Fruit fly (Drosophila melanogaster) whole organism, embryonic: ENCODE results near the gene Cbp20.

Experiments
- B-H1 ChIP-seq: fragments of 200-800 bp; sonication (Bioruptor generic); IDR thresholded peaks from 3 replicates; pipeline ENCODE4 v1.3.6; 2022; ENCODE audit warnings: missing biosample characterization, missing genetic modification characterization
- C15 ChIP-seq: fragments of 200-800 bp; sonication (Bioruptor generic); IDR thresholded peaks from 3 replicates; pipeline ENCODE4 v1.3.6; 2022; ENCODE audit warnings: missing biosample characterization, missing genetic modification characterization
- CG10979 ChIP-seq: fragments of 200-800 bp; sonication (Bioruptor generic); optimal IDR thresholded peaks from 2 replicates; lab custom pipeline; 2018; ENCODE audit warnings: missing biosample characterization, mild to moderate bottlenecking, missing genetic modification characterization, moderate library complexity
- CG11085 ChIP-seq: fragments of 200-800 bp; sonication (Bioruptor generic); IDR thresholded peaks from 2 replicates; pipeline ENCODE4 v1.3.6; 2022; ENCODE audit warnings: missing biosample characterization, missing genetic modification characterization
- CG12104 ChIP-seq: fragments of 200-800 bp; sonication (Bioruptor generic); optimal IDR thresholded peaks from 3 replicates; lab custom pipeline; 2016; ENCODE audit warnings: missing biosample characterization, missing genetic modification characterization
- CG12155 ChIP-seq: fragments of 200-800 bp; sonication (Bioruptor generic); optimal IDR thresholded peaks from 3 replicates; lab custom pipeline; 2016; ENCODE audit warnings: missing biosample characterization, missing genetic modification characterization
- CG1233 ChIP-seq: fragments of 200-800 bp; sonication (Bioruptor generic); optimal IDR thresholded peaks from 4 replicates; lab custom pipeline; 2018; ENCODE audit warnings: missing biosample characterization, mild to moderate bottlenecking, missing genetic modification characterization
- CG12942 ChIP-seq: fragments of 200-800 bp; sonication (Bioruptor generic); optimal IDR thresholded peaks from 3 replicates; lab custom pipeline; 2016; ENCODE audit warnings: missing biosample characterization, missing genetic modification characterization
- CG13123 ChIP-seq: fragments of 200-800 bp; sonication (Bioruptor generic); optimal IDR thresholded peaks from 2 replicates; lab custom pipeline; 2016; ENCODE audit warnings: missing biosample characterization, missing genetic modification characterization
- CG14014 ChIP-seq: fragments of 200-800 bp; sonication (Bioruptor generic); IDR thresholded peaks from 2 replicates; pipeline ENCODE4 v1.3.6; 2022; ENCODE audit warnings: missing biosample characterization, missing genetic modification characterization
- CG14710 ChIP-seq: fragments of 200-800 bp; sonication (Bioruptor generic); optimal IDR thresholded peaks from 3 replicates; lab custom pipeline; 2019; ENCODE audit warnings: missing biosample characterization, mild to moderate bottlenecking, missing genetic modification characterization, moderate library complexity
- CG1647 ChIP-seq: fragments of 200-800 bp; sonication (Bioruptor generic); optimal IDR thresholded peaks from 3 replicates; lab custom pipeline; 2016; ENCODE audit warnings: missing biosample characterization, missing genetic modification characterization
- CG17328 ChIP-seq: fragments of 200-800 bp; sonication (Bioruptor generic); IDR thresholded peaks from 2 replicates; pipeline ENCODE4 v1.3.6; 2022; ENCODE audit warnings: missing biosample characterization, missing genetic modification characterization
- CG17359 ChIP-seq: fragments of 200-800 bp; sonication (Bioruptor generic); optimal IDR thresholded peaks from 3 replicates; lab custom pipeline; 2018; ENCODE audit warnings: missing biosample characterization, mild to moderate bottlenecking, missing genetic modification characterization, moderate library complexity
- CG17385 ChIP-seq: fragments of 200-800 bp; sonication (Bioruptor generic); optimal IDR thresholded peaks from 3 replicates; lab custom pipeline; 2018; ENCODE audit warnings: missing biosample characterization, mild to moderate bottlenecking, missing genetic modification characterization
- CG17829 ChIP-seq: fragments of 200-800 bp; optimal IDR thresholded peaks from 2 replicates; lab custom pipeline; 2019; ENCODE audit warnings: missing biosample characterization, mild to moderate bottlenecking, missing genetic modification characterization, moderate library complexity
- CG17912 ChIP-seq: fragments of 200-800 bp; sonication (Bioruptor generic); optimal IDR thresholded peaks from 2 replicates; lab custom pipeline; 2018; ENCODE audit warnings: missing biosample characterization, mild to moderate bottlenecking, missing genetic modification characterization
- CG18619 ChIP-seq: fragments of 200-800 bp; sonication (Bioruptor generic); optimal IDR thresholded peaks from 3 replicates; lab custom pipeline; 2017; ENCODE audit warnings: missing biosample characterization, mild to moderate bottlenecking, missing genetic modification characterization
- CG2202 ChIP-seq: fragments of 200-800 bp; sonication (Bioruptor generic); optimal IDR thresholded peaks from 2 replicates; lab custom pipeline; 2018; ENCODE audit warnings: missing biosample characterization, mild to moderate bottlenecking, missing genetic modification characterization
- CG3847 ChIP-seq: fragments of 200-800 bp; sonication (Bioruptor generic); IDR thresholded peaks from 2 replicates; pipeline ENCODE4 v1.3.6; 2022; ENCODE audit warnings: missing biosample characterization, missing genetic modification characterization
- CG42726 ChIP-seq: fragments of 200-800 bp; sonication (Bioruptor generic); IDR thresholded peaks from 2 replicates; pipeline ENCODE4 v1.3.6; 2022; ENCODE audit warnings: missing biosample characterization, missing genetic modification characterization; ENCODE audit not compliant: partially characterized antibody
- CG4282 ChIP-seq: fragments of 200-800 bp; sonication (Bioruptor generic); optimal IDR thresholded peaks from 2 replicates; lab custom pipeline; 2016; ENCODE audit warnings: missing biosample characterization, missing genetic modification characterization
- CG4854 ChIP-seq: fragments of 200-800 bp; sonication (Bioruptor generic); optimal IDR thresholded peaks from 2 replicates; lab custom pipeline; 2016; ENCODE audit warnings: missing biosample characterization, missing genetic modification characterization, inconsistent platforms
- CG6765 ChIP-seq: fragments of 200-800 bp; sonication (Bioruptor generic); optimal IDR thresholded peaks from 3 replicates; lab custom pipeline; 2017; ENCODE audit warnings: missing biosample characterization, mild to moderate bottlenecking, missing genetic modification characterization
- CG7357 ChIP-seq: fragments of 200-800 bp; sonication (Bioruptor generic); IDR thresholded peaks from 3 replicates; pipeline ENCODE4 v1.3.6; 2022; ENCODE audit warnings: missing biosample characterization, missing genetic modification characterization
- CG7372 ChIP-seq: fragments of 200-800 bp; sonication (Bioruptor generic); IDR thresholded peaks from 2 replicates; pipeline ENCODE4 v1.3.6; 2022; ENCODE audit warnings: missing biosample characterization, missing genetic modification characterization
- CG7745 ChIP-seq: fragments of 200-800 bp; sonication (Bioruptor generic); optimal IDR thresholded peaks from 2 replicates; lab custom pipeline; 2018; ENCODE audit warnings: missing biosample characterization, mild to moderate bottlenecking, missing genetic modification characterization, moderate library complexity
- CG9876 ChIP-seq: fragments of 200-800 bp; sonication (Bioruptor generic); optimal IDR thresholded peaks from 2 replicates; lab custom pipeline; 2016; ENCODE audit warnings: missing biosample characterization, missing genetic modification characterization
- Dref ChIP-seq: fragments of 200-800 bp; sonication (Bioruptor generic); IDR thresholded peaks from 2 replicates; pipeline ENCODE4 v1.3.6; 2022; ENCODE audit warnings: missing biosample characterization, missing genetic modification characterization
- E2f1 ChIP-seq: fragments of 200-800 bp; sonication (Bioruptor generic); IDR thresholded peaks from 2 replicates; pipeline ENCODE4 v1.3.6; 2022; ENCODE audit warnings: missing biosample characterization, missing genetic modification characterization
- MTF-1 ChIP-seq: fragments of 200-800 bp; sonication (Bioruptor generic); optimal IDR thresholded peaks from 2 replicates; lab custom pipeline; 2018; ENCODE audit warnings: missing biosample characterization, mild to moderate bottlenecking, missing genetic modification characterization, borderline replicate concordance
- Mes4 ChIP-seq: fragments of 200-800 bp; sonication (Bioruptor generic); optimal IDR thresholded peaks from 2 replicates; lab custom pipeline; 2016; ENCODE audit warnings: missing biosample characterization, missing genetic modification characterization
- Myb ChIP-seq: fragments of 200-800 bp; sonication (Bioruptor generic); optimal IDR thresholded peaks from 2 replicates; lab custom pipeline; 2016; ENCODE audit warnings: missing biosample characterization, missing genetic modification characterization
- Pdp1 ChIP-seq, 2 experiments: fragments of 200-800 bp; sonication (Bioruptor generic); optimal IDR thresholded peaks; 3 replicates each; lab custom pipeline; 2016; ENCODE audit warnings: missing biosample characterization in 2 of 2, missing genetic modification characterization in 2 of 2, mild to moderate bottlenecking in 1 of 2, moderate library complexity in 1 of 2
- bsh ChIP-seq, 2 experiments: fragments of 200-800 bp; sonication (Bioruptor generic); optimal IDR thresholded peaks; 2 replicates each; lab custom pipeline; 2017 to 2018; ENCODE audit warnings: mild to moderate bottlenecking in 2 of 2, missing biosample characterization in 2 of 2, missing genetic modification characterization in 2 of 2, moderate library complexity in 1 of 2
- btn ChIP-seq: fragments of 200-800 bp; sonication (Bioruptor generic); optimal IDR thresholded peaks from 2 replicates; lab custom pipeline; 2016; ENCODE audit warnings: missing biosample characterization, missing genetic modification characterization
- chm ChIP-seq: fragments of 200-800 bp; sonication (Bioruptor generic); IDR thresholded peaks from 2 replicates; pipeline ENCODE4 v1.3.6; 2022; ENCODE audit warnings: missing biosample characterization, missing genetic modification characterization
- emc ChIP-seq: fragments of 200-800 bp; sonication (Bioruptor generic); optimal IDR thresholded peaks from 2 replicates; lab custom pipeline; 2016; ENCODE audit warnings: missing biosample characterization, missing genetic modification characterization
- gsb ChIP-seq: fragments of 200-800 bp; sonication (Bioruptor generic); IDR thresholded peaks from 2 replicates; pipeline ENCODE4 v1.3.6; 2022; ENCODE audit warnings: missing biosample characterization, missing genetic modification characterization
- ham ChIP-seq: fragments of 200-800 bp; sonication (Bioruptor generic); IDR thresholded peaks from 2 replicates; pipeline ENCODE4 v1.3.6; 2022; ENCODE audit warnings: missing biosample characterization, missing genetic modification characterization
- hbn ChIP-seq: fragments of 200-800 bp; sonication (Bioruptor generic); IDR thresholded peaks from 2 replicates; pipeline ENCODE4 v1.3.6; 2022; ENCODE audit warnings: missing biosample characterization, missing genetic modification characterization; ENCODE audit not compliant: partially characterized antibody
- kni ChIP-seq: fragments of 200-800 bp; sonication (Bioruptor generic); optimal IDR thresholded peaks from 3 replicates; lab custom pipeline; 2017; ENCODE audit warnings: mild to moderate bottlenecking, missing biosample characterization, missing genetic modification reagents, missing genetic modification characterization
- lmd ChIP-seq: fragments of 200-800 bp; sonication (Bioruptor generic); IDR thresholded peaks from 2 replicates; pipeline ENCODE4 v1.3.6; 2022; ENCODE audit warnings: missing biosample characterization, missing genetic modification characterization
- mld ChIP-seq: fragments of 200-800 bp; sonication (Bioruptor generic); IDR thresholded peaks from 3 replicates; pipeline ENCODE4 v1.3.6; 2022; ENCODE audit warnings: missing biosample characterization, missing genetic modification characterization; ENCODE audit not compliant: partially characterized antibody
- run ChIP-seq: fragments of 200-800 bp; sonication (Bioruptor generic); optimal IDR thresholded peaks from 3 replicates; lab custom pipeline; 2018; ENCODE audit warnings: missing biosample characterization, mild to moderate bottlenecking, missing genetic modification characterization
- schlank ChIP-seq: fragments of 200-800 bp; sonication (Bioruptor generic); optimal IDR thresholded peaks from 2 replicates; lab custom pipeline; 2018; ENCODE audit warnings: missing biosample characterization, mild to moderate bottlenecking, missing genetic modification characterization
- scrt ChIP-seq: fragments of 200-800 bp; sonication (Bioruptor generic); optimal IDR thresholded peaks from 2 replicates; lab custom pipeline; 2018; ENCODE audit warnings: missing biosample characterization, mild to moderate bottlenecking, missing genetic modification characterization, moderate library complexity
- shn ChIP-seq: fragments of 200-800 bp; sonication (Bioruptor generic); optimal IDR thresholded peaks from 3 replicates; lab custom pipeline; 2016; ENCODE audit warnings: missing biosample characterization, missing genetic modification characterization
- toy ChIP-seq: fragments of 200-800 bp; sonication (Bioruptor generic); IDR thresholded peaks from 2 replicates; pipeline ENCODE4 v1.3.6; 2022; ENCODE audit warnings: missing biosample characterization, missing genetic modification characterization
- unpg ChIP-seq: fragments of 200-800 bp; sonication (Bioruptor generic); optimal IDR thresholded peaks from 3 replicates; lab custom pipeline; 2018; ENCODE audit warnings: missing biosample characterization, mild to moderate bottlenecking, missing genetic modification characterization, moderate library complexity
- zfh1 ChIP-seq: fragments of 200-800 bp; sonication (Bioruptor generic); IDR thresholded peaks from 3 replicates; pipeline ENCODE4 v1.3.6; 2022; ENCODE audit warnings: missing biosample characterization, missing genetic modification characterization

Cbp20 gene

DNA sequence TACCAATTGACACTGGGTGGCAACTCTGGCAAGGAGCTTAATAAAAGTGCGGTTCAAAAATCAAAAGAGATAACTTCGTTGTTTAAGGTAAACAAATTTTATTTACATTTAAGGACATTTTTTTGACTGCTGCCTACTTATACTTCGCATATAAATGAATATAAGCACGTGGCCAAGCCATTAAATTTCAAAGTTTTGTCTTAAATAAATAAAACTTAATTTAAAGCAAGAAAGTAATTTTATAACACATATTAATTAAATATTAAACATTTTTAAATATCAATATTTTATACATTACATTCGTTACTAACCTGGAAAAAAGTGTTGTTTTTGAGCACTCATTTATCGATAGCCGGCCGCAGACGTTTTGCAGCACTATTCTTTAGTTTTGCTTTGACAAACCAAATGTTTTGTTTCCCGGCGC lies 24.3 kb downstream of the Cbp20 start, which contains the start of the genes CG12321 and MED17 (continued):
- TF ChIP-seq emc (GFP tag; lab: Kevin White, UChicago) (no peak), CG17829 (peak; percentile 83), MTF-1 (GFP tag; lab: Kevin White, UChicago) (no peak), Dref (GFP tag; lab: Robert Waterston, UW) (peak; percentile 76), toy (GFP tag; lab: Robert Waterston, UW) (peak; percentile 43; the same call in 1 of the 2 replicates), kni (GFP tag; lab: Kevin White, UChicago) (no peak), hbn (GFP tag; lab: Robert Waterston, UW) (no peak), CG10979 (tag; lab: Kevin White, UChicago) (peak; percentile 85), CG14710 (tag; lab: Kevin White, UChicago) (peak; percentile 92), CG7372 (peak; percentile 87), CG12942 (GFP tag; lab: Kevin White, UChicago) (peak; percentile 91), bsh (GFP tag; optimal IDR thresholded peaks at IDR 0.05; lab: Kevin White, UChicago) (peak in 1 of 2 experiments; percentile 85), CG17359 (tag; lab: Kevin White, UChicago) (peak; percentile 84), unpg (GFP tag; lab: Kevin White, UChicago) (peak; percentile 84), CG17385 (GFP tag; lab: Kevin White, UChicago) (peak; percentile 85), scrt (GFP tag; lab: Kevin White, UChicago) (peak; percentile 71), CG14014 (GFP tag; lab: Robert Waterston, UW) (peak; percentile 87), CG18619 (GFP tag; lab: Kevin White, UChicago) (peak; percentile 89), CG1233 (GFP tag; lab: Kevin White, UChicago) (peak; percentile 79), schlank (tag; lab: Kevin White, UChicago) (peak; percentile 26), lmd (GFP tag; lab: Robert Waterston, UW) (peak; percentile 88), gsb (GFP tag; lab: Robert Waterston, UW) (peak; percentile 46), CG12104 (GFP tag; lab: Kevin White, UChicago) (peak; percentile 88), CG2202 (tag; lab: Kevin White, UChicago) (peak; percentile 57), Myb (peak; percentile 38), CG6765 (GFP tag; lab: Kevin White, UChicago) (peak; percentile 76), CG1647 (GFP tag; lab: Kevin White, UChicago) (peak; percentile 62), btn (no peak), mld (GFP tag; lab: Robert Waterston, UW) (no peak), shn (GFP tag; lab: Kevin White, UChicago) (peak; percentile 34), CG4854 (GFP tag; lab: Kevin White, UChicago) (peak; percentile 62), CG12155 (GFP tag; lab: Kevin White, UChicago) (peak; percentile 90), CG7745 (tag; lab: Kevin White, UChicago) (no peak), CG11085 (GFP tag; lab: Robert Waterston, UW) (peak; percentile 92), zfh1 (GFP tag; lab: Robert Waterston, UW) (peak; percentile 85), CG17912 (peak; percentile 43), Mes4 (GFP tag; lab: Kevin White, UChicago) (peak; percentile 33), ham (no peak), Pdp1 (GFP tag; optimal IDR thresholded peaks at IDR 0.05; lab: Kevin White, UChicago) (peak; percentile 55 to 57), CG4282 (GFP tag; lab: Kevin White, UChicago) (no peak), CG13123 (GFP tag; lab: Kevin White, UChicago) (peak; percentile 85), CG42726 (GFP tag; lab: Robert Waterston, UW) (no peak), E2f1 (peak; percentile 88), CG9876 (GFP tag; lab: Kevin White, UChicago) (no peak), run (no peak), chm (GFP tag; lab: Robert Waterston, UW) (peak; percentile 79), C15 (GFP tag; lab: Robert Waterston, UW) (peak; percentile 74; the same call in 2 of the 3 replicates), CG7357 (GFP tag; lab: Robert Waterston, UW) (peak; percentile 68; the same call in 2 of the 3 replicates), CG17328 (GFP tag; lab: Robert Waterston, UW) (peak; percentile 75), CG3847 (GFP tag; lab: Robert Waterston, UW) (peak; percentile 95), B-H1 (GFP tag; lab: Robert Waterston, UW) (peak; percentile 73)
